Worm (Caenorhabditis elegans) whole organism, L1 larva: Measurements from ENCODE around the gene Y7A5A.13.

Experiments
- C04F5.9 ChIP-seq: sonication (generic microtip); optimal IDR thresholded peaks from 2 replicates; lab custom pipeline; 2016; ENCODE audit warnings: missing genetic modification characterization, missing compliant biosample characterization
- C16A3.4 ChIP-seq: fragments of 150-350 bp; optimal IDR thresholded peaks from 2 replicates; lab custom pipeline; 2014; ENCODE audit warnings: missing biosample characterization, missing genetic modification characterization
- Y116A8C.19 ChIP-seq: sonication (generic microtip); optimal IDR thresholded peaks from 2 replicates; lab custom pipeline; 2016; ENCODE audit warnings: missing compliant biosample characterization, missing genetic modification characterization, borderline replicate concordance
- aha-1 ChIP-seq: fragments of 150-350 bp; optimal IDR thresholded peaks from 2 replicates; lab custom pipeline; 2014; ENCODE audit warnings: missing biosample characterization, missing genetic modification characterization
- alr-1 ChIP-seq: fragments of 200-800 bp; sonication (Bioruptor generic); optimal IDR thresholded peaks from 2 replicates; lab custom pipeline; 2018; ENCODE audit warnings: borderline replicate concordance, mild to moderate bottlenecking, missing genetic modification characterization, missing compliant biosample characterization
- blmp-1 ChIP-seq: fragments of 150-350 bp; optimal IDR thresholded peaks from 2 replicates; lab custom pipeline; 2014; ENCODE audit warnings: missing biosample characterization, missing genetic modification characterization
- ceh-88 ChIP-seq: fragments of 200-800 bp; sonication (Bioruptor generic); IDR thresholded peaks from 2 replicates; pipeline ENCODE4 v1.3.6; 2022; ENCODE audit warnings: missing genetic modification characterization, missing compliant biosample characterization
- ceh-90 ChIP-seq: sonication (generic microtip); optimal IDR thresholded peaks from 2 replicates; lab custom pipeline; 2016; ENCODE audit warnings: missing genetic modification characterization, missing compliant biosample characterization
- ces-1 ChIP-seq: fragments of 150-350 bp; optimal IDR thresholded peaks from 2 replicates; lab custom pipeline; 2014; ENCODE audit warnings: missing biosample characterization, missing genetic modification reagents, missing genetic modification characterization
- egl-27 ChIP-seq, 2 experiments: fragments of 150-350 bp in 1 of 2; sonication (generic microtip); optimal IDR thresholded peaks; 3 replicates each; lab custom pipeline; 2017 to 2018; ENCODE audit warnings: missing biosample characterization in 2 of 2, missing genetic modification characterization in 2 of 2, missing genetic modification reagents in 2 of 2
- elt-3 ChIP-seq, 6 experiments: fragments of 150-350 bp in 1 of 6; sonication (generic microtip); optimal IDR thresholded peaks; 2 replicates each; lab custom pipeline; 2017 to 2018; ENCODE audit warnings: missing biosample characterization in 6 of 6, missing genetic modification characterization in 6 of 6, inconsistent platforms in 1 of 6
- ets-5 ChIP-seq: fragments of 200-800 bp; sonication (Bioruptor generic); IDR thresholded peaks from 2 replicates; pipeline ENCODE4 v1.3.6; 2022; ENCODE audit warnings: missing genetic modification characterization, missing compliant biosample characterization
- fkh-10 ChIP-seq: sonication (generic microtip); optimal IDR thresholded peaks from 2 replicates; lab custom pipeline; 2017; ENCODE audit warnings: missing biosample characterization, missing genetic modification reagents, missing genetic modification characterization
- fkh-4 ChIP-seq: sonication (generic microtip); optimal IDR thresholded peaks from 2 replicates; lab custom pipeline; 2016; ENCODE audit warnings: missing compliant biosample characterization, missing genetic modification characterization, borderline replicate concordance
- fkh-8 ChIP-seq: sonication (generic microtip); optimal IDR thresholded peaks from 2 replicates; lab custom pipeline; 2016; ENCODE audit warnings: mild to moderate bottlenecking, missing genetic modification characterization, missing compliant biosample characterization
- hlh-17 ChIP-seq: fragments of 200-800 bp; sonication (Bioruptor generic); optimal IDR thresholded peaks from 2 replicates; lab custom pipeline; 2018; ENCODE audit warnings: missing genetic modification characterization, mild to moderate bottlenecking, missing compliant biosample characterization, moderate library complexity, borderline replicate concordance
- hpl-2 ChIP-seq: fragments of 150-350 bp; optimal IDR thresholded peaks from 2 replicates; lab custom pipeline; 2014; ENCODE audit warnings: missing biosample characterization, missing genetic modification reagents, missing genetic modification characterization
- irx-1 ChIP-seq: sonication (generic microtip); optimal IDR thresholded peaks from 2 replicates; lab custom pipeline; 2016; ENCODE audit warnings: missing genetic modification characterization, missing compliant biosample characterization
- isw-1 ChIP-seq: fragments of 200-800 bp; sonication (Bioruptor generic); IDR thresholded peaks from 2 replicates; pipeline ENCODE4 v1.3.6; 2022; ENCODE audit warnings: missing genetic modification characterization, missing compliant biosample characterization
- jun-1 ChIP-seq: fragments of 150-350 bp; optimal IDR thresholded peaks from 2 replicates; lab custom pipeline; 2014; ENCODE audit warnings: missing biosample characterization, missing genetic modification reagents, missing genetic modification characterization
- lin-14 ChIP-seq: fragments of 200-800 bp; sonication (Bioruptor generic); optimal IDR thresholded peaks from 2 replicates; lab custom pipeline; 2018; ENCODE audit warnings: mild to moderate bottlenecking, missing genetic modification characterization, moderate library complexity, missing compliant biosample characterization
- lin-15B ChIP-seq: fragments of 150-350 bp; sonication (generic microtip); optimal IDR thresholded peaks from 3 replicates; lab custom pipeline; 2014; ENCODE audit warnings: missing biosample characterization, missing genetic modification characterization
- lin-35 ChIP-seq, 2 experiments: fragments of 150-350 bp; optimal IDR thresholded peaks; 2 replicates each; lab custom pipeline; 2014; ENCODE audit warnings: missing biosample characterization in 2 of 2, missing genetic modification characterization in 2 of 2, missing genetic modification reagents in 2 of 2
- lin-39 ChIP-seq: fragments of 150-350 bp; optimal IDR thresholded peaks from 2 replicates; lab custom pipeline; 2014; ENCODE audit warnings: missing biosample characterization, missing genetic modification reagents, missing genetic modification characterization
- lir-3 ChIP-seq: sonication (generic microtip); optimal IDR thresholded peaks from 2 replicates; lab custom pipeline; 2016; ENCODE audit warnings: mild to moderate bottlenecking, missing genetic modification characterization, moderate library complexity, missing compliant biosample characterization; ENCODE audit not compliant: poor library complexity
- lsy-2 ChIP-seq, 2 experiments: fragments of 150-350 bp; optimal IDR thresholded peaks; 2 replicates each; lab custom pipeline; 2014; ENCODE audit warnings: missing biosample characterization in 2 of 2, missing genetic modification characterization in 2 of 2
- mab-9 ChIP-seq: fragments of 200-800 bp; sonication (Bioruptor generic); IDR thresholded peaks from 2 replicates; pipeline ENCODE4 v1.3.6; 2022; ENCODE audit warnings: missing genetic modification reagents, missing genetic modification characterization, missing compliant biosample characterization
- mdl-1 ChIP-seq, 2 experiments: fragments of 150-350 bp; optimal IDR thresholded peaks; 2 replicates each; lab custom pipeline; 2014 to 2017; ENCODE audit warnings: missing biosample characterization in 2 of 2, missing genetic modification characterization in 2 of 2, inconsistent platforms in 1 of 2
- nhr-12 ChIP-seq: sonication (generic microtip); optimal IDR thresholded peaks from 2 replicates; lab custom pipeline; 2017; ENCODE audit warnings: missing biosample characterization, missing genetic modification characterization
- nhr-19 ChIP-seq: fragments of 200-800 bp; sonication (Bioruptor generic); conservative IDR thresholded peaks from 2 replicates; pipeline ENCODE4 v1.3.6; 2022; ENCODE audit warnings: missing genetic modification characterization, missing compliant biosample characterization
- nhr-237 ChIP-seq: fragments of 150-350 bp; optimal IDR thresholded peaks from 2 replicates; lab custom pipeline; 2014; ENCODE audit warnings: missing biosample characterization, missing genetic modification characterization
- nhr-28 ChIP-seq: fragments of 150-350 bp; optimal IDR thresholded peaks from 2 replicates; lab custom pipeline; 2014; ENCODE audit warnings: missing biosample characterization, missing genetic modification characterization
- nhr-47 ChIP-seq: sonication (generic microtip); optimal IDR thresholded peaks from 2 replicates; lab custom pipeline; 2016; ENCODE audit warnings: mild to moderate bottlenecking, missing genetic modification characterization, moderate library complexity, missing compliant biosample characterization
- nhr-77 ChIP-seq: fragments of 150-350 bp; optimal IDR thresholded peaks from 2 replicates; lab custom pipeline; 2014; ENCODE audit warnings: missing biosample characterization, missing genetic modification characterization
- nhr-84 ChIP-seq: sonication (generic microtip); optimal IDR thresholded peaks from 2 replicates; lab custom pipeline; 2017; ENCODE audit warnings: missing biosample characterization, missing genetic modification characterization
- nhr-90 ChIP-seq: sonication (generic microtip); optimal IDR thresholded peaks from 2 replicates; lab custom pipeline; 2016; ENCODE audit warnings: mild to moderate bottlenecking, missing genetic modification characterization, missing compliant biosample characterization; ENCODE audit not compliant: poor library complexity
- pag-3 ChIP-seq: sonication (generic microtip); optimal IDR thresholded peaks from 2 replicates; lab custom pipeline; 2017; ENCODE audit warnings: missing genetic modification characterization, mild to moderate bottlenecking, missing compliant biosample characterization, antibody characterized with exemption, borderline replicate concordance; ENCODE audit not compliant: insufficient read depth
- pqm-1 ChIP-seq: sonication (generic microtip); optimal IDR thresholded peaks from 3 replicates; lab custom pipeline; 2017; ENCODE audit warnings: missing biosample characterization, missing genetic modification characterization
- skn-1 ChIP-seq: fragments of 150-350 bp; optimal IDR thresholded peaks from 2 replicates; lab custom pipeline; 2014; ENCODE audit warnings: missing biosample characterization, missing genetic modification characterization
- snpc-4 ChIP-seq: fragments of 150-350 bp; optimal IDR thresholded peaks from 2 replicates; lab custom pipeline; 2014; ENCODE audit warnings: missing biosample characterization, missing genetic modification characterization
- sox-4 ChIP-seq: sonication (generic microtip); optimal IDR thresholded peaks from 2 replicates; lab custom pipeline; 2016; ENCODE audit warnings: missing genetic modification characterization, missing compliant biosample characterization
- sptf-1 ChIP-seq: fragments of 150-350 bp; optimal IDR thresholded peaks from 2 replicates; lab custom pipeline; 2014; ENCODE audit warnings: missing biosample characterization, missing genetic modification characterization
- sup-37 ChIP-seq: fragments of 200-800 bp; sonication (Bioruptor generic); optimal IDR thresholded peaks from 2 replicates; lab custom pipeline; 2018; ENCODE audit warnings: mild to moderate bottlenecking, missing genetic modification characterization, missing compliant biosample characterization
- unc-30 ChIP-seq: sonication (generic microtip); optimal IDR thresholded peaks from 2 replicates; lab custom pipeline; 2017; ENCODE audit warnings: missing biosample characterization, missing genetic modification characterization
- unc-86 ChIP-seq: sonication (generic microtip); optimal IDR thresholded peaks from 2 replicates; lab custom pipeline; 2016; ENCODE audit warnings: missing genetic modification characterization, missing compliant biosample characterization
- zag-1 ChIP-seq: fragments of 150-350 bp; optimal IDR thresholded peaks from 2 replicates; lab custom pipeline; 2014; ENCODE audit warnings: missing biosample characterization, missing genetic modification characterization
- zip-4 ChIP-seq: fragments of 200-800 bp; sonication (Bioruptor generic); optimal IDR thresholded peaks from 2 replicates; lab custom pipeline; 2018; ENCODE audit warnings: mild to moderate bottlenecking, missing genetic modification characterization, moderate library complexity, missing compliant biosample characterization
- ztf-11 ChIP-seq, 2 experiments: sonication (generic microtip); optimal IDR thresholded peaks; 2 replicates each; lab custom pipeline; 2016 to 2017; ENCODE audit warnings: missing genetic modification characterization in 2 of 2, missing biosample characterization in 1 of 2, missing compliant biosample characterization in 1 of 2
- ztf-4 ChIP-seq: fragments of 150-350 bp; optimal IDR thresholded peaks from 2 replicates; lab custom pipeline; 2014; ENCODE audit warnings: missing biosample characterization, missing genetic modification characterization

Gene Y7A5A.13

DNA sequence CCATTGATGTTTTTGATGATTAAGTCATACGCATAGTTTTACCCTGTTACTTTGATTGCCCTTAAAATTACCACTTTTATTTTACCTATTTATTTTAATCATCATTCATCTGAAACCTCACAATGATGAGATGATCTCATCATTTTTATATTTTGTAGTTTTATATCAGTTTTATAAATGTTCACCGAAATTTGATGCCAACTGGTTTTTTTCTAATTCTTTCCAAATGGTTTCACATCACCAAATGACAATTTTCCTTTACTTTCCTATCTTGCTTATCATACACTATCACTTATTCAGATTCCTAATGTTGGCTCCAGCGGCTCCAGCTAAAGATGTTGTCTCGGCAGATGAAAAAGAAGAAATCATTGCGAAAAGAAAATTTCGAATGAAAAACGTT, 42.0 kb upstream of the Y7A5A.13 start, which contains the start of gene lin-15A:
TSS of gene lin-15A (plus strand) at position 301 of the 400 bp plus-strand sequence.
- TF ChIP-seq aha-1 (tag; lab: Kevin White, UChicago) = no peak
- TF ChIP-seq irx-1 = no peak
- TF ChIP-seq mdl-1 (tag; optimal IDR thresholded peaks at IDR 0.05; lab: Kevin White, UChicago) = no peak
- no peak for TF ChIP-seq unc-30 (tag; lab: Kevin White, UChicago)
- no peak for TF ChIP-seq nhr-237 (tag; lab: Kevin White, UChicago)
- TF ChIP-seq hpl-2 (GFP tag; lab: Kevin White, UChicago) = no peak
- TF ChIP-seq lin-14 (GFP tag; lab: Kevin White, UChicago) = no peak
- TF ChIP-seq sox-4 (tag; lab: Kevin White, UChicago) = no peak
- TF ChIP-seq mab-9 (GFP tag; lab: Robert Waterston, UW) = no peak
- TF ChIP-seq sup-37 (GFP tag; lab: Kevin White, UChicago) = no peak
- TF ChIP-seq lin-15B (tag; lab: Kevin White, UChicago) = no peak
- no peak for TF ChIP-seq hlh-17 (GFP tag; lab: Kevin White, UChicago)
- no peak for TF ChIP-seq Y116A8C.19
- no peak for TF ChIP-seq fkh-8 (tag; lab: Kevin White, UChicago)
- no peak for TF ChIP-seq lin-39 (tag; lab: Kevin White, UChicago)
- TF ChIP-seq nhr-77 (tag; lab: Kevin White, UChicago) = no peak
- no peak for TF ChIP-seq lsy-2 (tag; optimal IDR thresholded peaks at IDR 0.05; lab: Kevin White, UChicago)

DNA sequence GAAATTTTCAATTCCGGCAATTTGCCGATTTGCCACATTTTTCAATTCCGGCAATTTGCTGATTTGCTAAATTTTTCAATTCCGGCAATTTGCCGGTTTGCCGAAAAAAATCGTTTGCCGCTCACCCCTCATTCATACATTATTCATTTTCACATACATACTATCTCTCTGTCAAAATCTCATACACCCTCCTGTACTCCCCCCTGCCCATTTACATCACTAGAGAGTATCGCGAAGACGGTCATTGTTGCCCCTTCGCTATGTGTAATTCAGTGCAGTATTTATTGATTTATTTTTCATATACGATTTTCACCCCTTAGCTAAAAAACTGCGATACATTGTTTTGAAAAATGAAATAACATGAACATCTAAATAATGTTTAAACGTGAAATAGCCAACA, 37.2 kb upstream of the Y7A5A.13 start:
- TF ChIP-seq ztf-4 = peak; percentile 55
- TF ChIP-seq C04F5.9 (tag; lab: Kevin White, UChicago) = no peak
- TF ChIP-seq alr-1 (tag; lab: Kevin White, UChicago) = no peak
- TF ChIP-seq jun-1 (tag; lab: Kevin White, UChicago) = peak; percentile 87
- peak; percentile 87 for TF ChIP-seq C16A3.4
- 0 out of 2 replicates have a peak, but pooled peaks have one; percentile 2 for TF ChIP-seq isw-1 (GFP tag; lab: Robert Waterston, UW)
- peak in 3 of 6 experiments; percentile 44 to 75 (median 51) for TF ChIP-seq elt-3 (tag; optimal IDR thresholded peaks at IDR 0.05; lab: Kevin White, UChicago)
- TF ChIP-seq unc-86 = no peak
- peak; percentile 52 for TF ChIP-seq lin-15B (tag; lab: Kevin White, UChicago)
- peak; percentile 40 for TF ChIP-seq irx-1
- peak; percentile 42 for TF ChIP-seq fkh-8 (tag; lab: Kevin White, UChicago)
- TF ChIP-seq nhr-28 = no peak
- TF ChIP-seq zag-1 (tag; lab: Kevin White, UChicago) = no peak
- TF ChIP-seq ets-5 (GFP tag; lab: Robert Waterston, UW) = no peak
- peak; percentile 82 for TF ChIP-seq nhr-90 (tag; lab: Kevin White, UChicago)
- no peak for TF ChIP-seq aha-1 (tag; lab: Kevin White, UChicago)
- peak; percentile 58 for TF ChIP-seq snpc-4
- no peak for TF ChIP-seq lin-14 (GFP tag; lab: Kevin White, UChicago)
- TF ChIP-seq pqm-1 (tag; lab: Kevin White, UChicago) = no peak
- no peak for TF ChIP-seq ces-1
- no peak for TF ChIP-seq ceh-90
- TF ChIP-seq fkh-4 = no peak
- peak in 1 of 2 experiments; percentile 82 for TF ChIP-seq lin-35 (GFP tag; optimal IDR thresholded peaks at IDR 0.05; lab: Kevin White, UChicago)
- TF ChIP-seq nhr-19 (GFP tag; lab: Robert Waterston, UW) = peak; percentile 45
- no peak for TF ChIP-seq Y116A8C.19
- no peak for TF ChIP-seq hlh-17 (GFP tag; lab: Kevin White, UChicago)
- no peak for TF ChIP-seq nhr-84 (tag; lab: Kevin White, UChicago)
- peak; percentile 36 for TF ChIP-seq skn-1 (tag; lab: Kevin White, UChicago)
- TF ChIP-seq lir-3 (tag; lab: Kevin White, UChicago) = no peak
- TF ChIP-seq nhr-12 (tag; lab: Kevin White, UChicago) = no peak
- peak; percentile 77 for TF ChIP-seq fkh-10 (GFP tag; lab: Kevin White, UChicago)
- no peak for TF ChIP-seq egl-27 (tag; optimal IDR thresholded peaks at IDR 0.05; lab: Kevin White, UChicago)
- peak; percentile 86 for TF ChIP-seq nhr-47 (tag; lab: Kevin White, UChicago)
- TF ChIP-seq blmp-1 = no peak
- no peak for TF ChIP-seq lin-39 (tag; lab: Kevin White, UChicago)
- peak in 1 of 2 experiments; percentile 49 for TF ChIP-seq ztf-11 (tag; optimal IDR thresholded peaks at IDR 0.05; lab: Kevin White, UChicago)
- no peak for TF ChIP-seq pag-3 (tag; lab: Kevin White, UChicago)
- peak; percentile 53; the same call in 1 of the 2 replicates for TF ChIP-seq mab-9 (GFP tag; lab: Robert Waterston, UW)
- peak; percentile 42 for TF ChIP-seq zip-4 (GFP tag; lab: Kevin White, UChicago)
- no peak for TF ChIP-seq sptf-1
- no peak for TF ChIP-seq ceh-88 (GFP tag; lab: Robert Waterston, UW)
